Worm (Caenorhabditis elegans) whole organism, L3 larva: Measurements from ENCODE around the gene rei-1.

Experiments
- R02D3.7 ChIP-seq: fragments of 150-350 bp; optimal IDR thresholded peaks from 2 replicates; lab custom pipeline; 2014; ENCODE audit warnings: missing biosample characterization, missing genetic modification characterization
- ZK546.5 ChIP-seq: sonication (generic microtip); optimal IDR thresholded peaks from 2 replicates; lab custom pipeline; 2017; ENCODE audit warnings: missing biosample characterization, missing genetic modification characterization
- aly-2 ChIP-seq: fragments of 150-350 bp; optimal IDR thresholded peaks from 2 replicates; lab custom pipeline; 2014; ENCODE audit warnings: missing biosample characterization, missing genetic modification characterization
- ama-1 ChIP-seq: fragments of 150-350 bp; optimal IDR thresholded peaks from 2 replicates; lab custom pipeline; 2018
- ceh-28 ChIP-seq: fragments of 150-350 bp; optimal IDR thresholded peaks from 2 replicates; lab custom pipeline; 2014; ENCODE audit warnings: missing biosample characterization, missing genetic modification reagents, missing genetic modification characterization
- egl-27 ChIP-seq: sonication (generic microtip); optimal IDR thresholded peaks from 4 replicates; lab custom pipeline; 2017; ENCODE audit warnings: missing biosample characterization, missing genetic modification reagents, missing genetic modification characterization
- egl-5 ChIP-seq: fragments of 150-350 bp; optimal IDR thresholded peaks from 2 replicates; lab custom pipeline; 2017; ENCODE audit warnings: missing biosample characterization, missing genetic modification reagents, missing genetic modification characterization, inconsistent platforms
- elt-3 ChIP-seq, 3 experiments: fragments of 150-350 bp in 1 of 3; sonication (generic microtip) in 2 of 3; optimal IDR thresholded peaks; 2 replicates in 2 of 3; 4 replicates in 1 of 3; lab custom pipeline; 2014 to 2017; ENCODE audit warnings: missing biosample characterization in 3 of 3, missing genetic modification characterization in 3 of 3
- eor-1 ChIP-seq, 2 experiments: fragments of 150-350 bp; optimal IDR thresholded peaks; 2 replicates each; lab custom pipeline; 2014 to 2018; ENCODE audit warnings: missing biosample characterization in 2 of 2, missing genetic modification characterization in 2 of 2
- fkh-10 ChIP-seq: sonication (generic microtip); optimal IDR thresholded peaks from 2 replicates; lab custom pipeline; 2017; ENCODE audit warnings: missing biosample characterization, missing genetic modification reagents, missing genetic modification characterization
- fkh-2 ChIP-seq: fragments of 150-350 bp; optimal IDR thresholded peaks from 2 replicates; lab custom pipeline; 2014; ENCODE audit warnings: missing biosample characterization, missing genetic modification reagents, missing genetic modification characterization
- hmg-11 ChIP-seq: sonication (generic microtip); optimal IDR thresholded peaks from 2 replicates; lab custom pipeline; 2016; ENCODE audit warnings: missing genetic modification characterization, missing compliant biosample characterization
- jun-1 ChIP-seq: fragments of 150-350 bp; optimal IDR thresholded peaks from 2 replicates; lab custom pipeline; 2014; ENCODE audit warnings: missing biosample characterization, missing genetic modification reagents, missing genetic modification characterization
- lin-15B ChIP-seq: fragments of 150-350 bp; optimal IDR thresholded peaks from 2 replicates; lab custom pipeline; 2014; ENCODE audit warnings: missing biosample characterization, missing genetic modification characterization
- lin-39 ChIP-seq: fragments of 150-350 bp; optimal IDR thresholded peaks from 2 replicates; lab custom pipeline; 2018; ENCODE audit warnings: missing biosample characterization, missing genetic modification reagents, missing genetic modification characterization
- lsy-12 ChIP-seq: sonication (generic microtip); optimal IDR thresholded peaks from 2 replicates; lab custom pipeline; 2016; ENCODE audit warnings: mild to moderate bottlenecking, missing genetic modification characterization, missing compliant biosample characterization
- mdl-1 ChIP-seq: fragments of 150-350 bp; optimal IDR thresholded peaks from 2 replicates; lab custom pipeline; 2014; ENCODE audit warnings: missing biosample characterization, missing genetic modification characterization
- mml-1 ChIP-seq: fragments of 150-350 bp; sonication (generic microtip); optimal IDR thresholded peaks from 3 replicates; lab custom pipeline; 2014; ENCODE audit warnings: missing biosample characterization, missing genetic modification characterization
- nfya-1 ChIP-seq: sonication (generic microtip); optimal IDR thresholded peaks from 2 replicates; lab custom pipeline; 2017; ENCODE audit warnings: missing genetic modification characterization, mild to moderate bottlenecking, missing compliant biosample characterization, antibody characterized with exemption, moderate library complexity; ENCODE audit not compliant: insufficient read depth
- nhr-11 ChIP-seq: fragments of 150-350 bp; optimal IDR thresholded peaks from 2 replicates; lab custom pipeline; 2014; ENCODE audit warnings: missing biosample characterization, missing genetic modification characterization
- nhr-12 ChIP-seq: fragments of 150-350 bp; optimal IDR thresholded peaks from 2 replicates; lab custom pipeline; 2014; ENCODE audit warnings: missing biosample characterization, missing genetic modification characterization
- nhr-23 ChIP-seq: fragments of 150-350 bp; optimal IDR thresholded peaks from 2 replicates; lab custom pipeline; 2014; ENCODE audit warnings: missing biosample characterization, missing genetic modification reagents, missing genetic modification characterization
- nhr-237 ChIP-seq: fragments of 150-350 bp; optimal IDR thresholded peaks from 2 replicates; lab custom pipeline; 2014; ENCODE audit warnings: missing biosample characterization, missing genetic modification characterization
- nhr-25 ChIP-seq: sonication (generic microtip); optimal IDR thresholded peaks from 2 replicates; lab custom pipeline; 2017; ENCODE audit warnings: missing biosample characterization, missing genetic modification characterization
- nhr-28 ChIP-seq: fragments of 150-350 bp; optimal IDR thresholded peaks from 2 replicates; lab custom pipeline; 2014; ENCODE audit warnings: missing biosample characterization, missing genetic modification characterization
- nhr-43 ChIP-seq: sonication (generic microtip); optimal IDR thresholded peaks from 2 replicates; lab custom pipeline; 2016; ENCODE audit warnings: mild to moderate bottlenecking, missing genetic modification characterization, missing compliant biosample characterization; ENCODE audit not compliant: poor library complexity, severe bottlenecking
- nhr-67 ChIP-seq: fragments of 150-350 bp; optimal IDR thresholded peaks from 2 replicates; lab custom pipeline; 2014; ENCODE audit warnings: missing biosample characterization, missing genetic modification characterization
- nhr-76 ChIP-seq: fragments of 150-350 bp; sonication (generic microtip); optimal IDR thresholded peaks from 5 replicates; lab custom pipeline; 2014; ENCODE audit warnings: missing biosample characterization, missing genetic modification characterization
- nhr-77 ChIP-seq: fragments of 150-350 bp; optimal IDR thresholded peaks from 2 replicates; lab custom pipeline; 2014; ENCODE audit warnings: missing biosample characterization, missing genetic modification characterization
- pha-4 ChIP-seq: fragments of 150-350 bp; optimal IDR thresholded peaks from 2 replicates; lab custom pipeline; 2014; ENCODE audit warnings: missing biosample characterization, missing genetic modification reagents, missing genetic modification characterization
- pqm-1 ChIP-seq: fragments of 150-350 bp; optimal IDR thresholded peaks from 2 replicates; lab custom pipeline; 2017; ENCODE audit warnings: missing biosample characterization, missing genetic modification characterization, inconsistent platforms
- sea-2 ChIP-seq: fragments of 150-350 bp; sonication (generic microtip); optimal IDR thresholded peaks from 4 replicates; lab custom pipeline; 2014; ENCODE audit warnings: missing biosample characterization, missing genetic modification reagents, missing genetic modification characterization
- tbx-2 ChIP-seq: sonication (generic microtip); optimal IDR thresholded peaks from 2 replicates; lab custom pipeline; 2016; ENCODE audit warnings: mild to moderate bottlenecking, missing genetic modification characterization, missing compliant biosample characterization
- zag-1 ChIP-seq: fragments of 150-350 bp; optimal IDR thresholded peaks from 2 replicates; lab custom pipeline; 2014; ENCODE audit warnings: missing biosample characterization, missing genetic modification characterization
- ztf-4 ChIP-seq: fragments of 150-350 bp; optimal IDR thresholded peaks from 2 replicates; lab custom pipeline; 2014; ENCODE audit warnings: missing biosample characterization, missing genetic modification characterization

The rei-1 gene

DNA sequence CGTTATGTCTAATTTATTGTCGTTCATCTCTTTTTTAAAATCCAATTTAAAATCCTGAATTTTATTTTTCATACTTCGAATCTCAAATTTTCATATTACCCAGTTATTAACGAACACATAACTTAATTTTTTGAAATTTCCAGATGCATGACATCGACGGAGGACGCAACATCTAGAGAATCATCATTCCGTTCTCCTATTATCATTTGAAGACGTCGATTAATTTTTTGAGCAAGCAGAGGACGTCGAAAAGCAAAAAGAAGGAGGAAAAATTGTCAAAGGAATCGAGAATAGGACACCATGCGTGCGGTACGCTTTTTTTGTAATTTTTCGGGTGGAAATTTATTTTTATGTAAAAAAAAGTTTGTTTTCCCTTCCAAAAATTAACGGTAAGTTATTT, 17.1 kb upstream of the rei-1 start, which contains the start of gene unc-103:
Gene unc-103, plus strand, starts transcription at position 301 of the 400 bp plus-strand sequence.
- TF ChIP-seq aly-2 (tag; lab: Kevin White, UChicago): no peak
- no peak for TF ChIP-seq nhr-76 (tag; lab: Kevin White, UChicago)
- TF ChIP-seq lin-15B (tag; lab: Kevin White, UChicago): no peak
- no peak for TF ChIP-seq nhr-237 (tag; lab: Kevin White, UChicago)
- TF ChIP-seq pha-4 (tag; lab: Kevin White, UChicago): no peak
- no peak for TF ChIP-seq jun-1 (tag; lab: Kevin White, UChicago)
- no peak for TF ChIP-seq lsy-12
- TF ChIP-seq zag-1 (tag; lab: Kevin White, UChicago): no peak
- TF ChIP-seq nhr-43: no peak
- no peak for TF ChIP-seq ztf-4 (tag; lab: Kevin White, UChicago)

DNA sequence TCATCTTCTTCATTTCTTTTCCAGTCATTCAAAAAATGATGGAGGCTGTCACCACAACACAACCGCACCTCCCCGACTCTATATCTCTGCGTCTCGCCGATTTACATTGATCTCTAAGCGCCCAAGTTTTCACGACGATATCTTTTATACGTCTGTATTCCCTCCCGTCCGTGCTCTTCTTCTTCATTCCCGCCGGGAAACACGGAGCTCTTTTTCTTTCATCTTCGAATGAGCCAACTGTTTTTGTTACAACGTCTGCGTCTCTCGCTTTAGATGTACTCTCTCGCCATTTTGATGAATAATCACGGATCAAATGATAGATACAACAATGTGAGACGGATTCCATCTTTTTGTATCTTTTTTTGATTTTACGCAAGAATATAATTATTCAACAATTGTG, 15.6 kb upstream of the rei-1 start:
- TF ChIP-seq nhr-25 (tag; lab: Kevin White, UChicago) (no peak), nfya-1 (peak; percentile 9)
- TF ChIP-seq, all 47 proteins: peak for 1

ce11 chrIII:4107929-4108520, 10.0 kb upstream of the rei-1 start:
- TF ChIP-seq eor-1 (tag; optimal IDR thresholded peaks at IDR 0.05; lab: Kevin White, UChicago) (no peak), mml-1 (no peak), nfya-1 (peak; percentile 57), ZK546.5 (tag; lab: Kevin White, UChicago) (no peak), nhr-12 (tag; lab: Kevin White, UChicago) (no peak), lin-39 (tag; lab: Kevin White, UChicago) (peak; percentile 90)

DNA sequence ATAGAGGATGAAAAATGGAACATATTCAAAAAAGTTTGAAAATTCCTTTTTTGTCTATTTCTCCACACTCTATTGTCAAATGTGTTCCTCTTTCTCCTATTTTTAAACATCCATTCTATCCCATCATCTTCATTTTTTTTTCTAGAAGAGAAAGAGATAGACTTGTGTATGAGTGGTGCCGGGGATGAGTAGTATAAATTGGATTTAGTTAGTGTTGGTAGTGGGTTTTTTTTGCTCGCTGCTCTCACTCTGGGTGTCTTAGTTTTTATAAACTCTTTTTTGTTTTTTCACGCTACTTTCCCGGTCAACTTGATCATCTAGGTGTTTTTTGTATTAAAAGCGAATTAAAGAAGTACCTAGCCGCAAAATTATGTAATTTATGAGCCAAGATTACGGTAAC, 9.2 kb upstream of the rei-1 start:
- TF ChIP-seq nhr-11 (no peak), nhr-67 (no peak), ceh-28 (tag; lab: Kevin White, UChicago) (no peak), nhr-43 (no peak), ZK546.5 (tag; lab: Kevin White, UChicago) (no peak), egl-5 (tag; lab: Kevin White, UChicago) (no peak), mdl-1 (tag; lab: Kevin White, UChicago) (no peak), ama-1 (lab: Kevin White, UChicago) (no peak), nhr-25 (tag; lab: Kevin White, UChicago) (no peak)
- TF ChIP-seq, all 47 proteins: peak for 0

- TF ChIP-seq nhr-23 (tag; lab: Kevin White, UChicago) (no peak), tbx-2 (tag; lab: Kevin White, UChicago) (no peak), egl-27 (no peak), elt-3 (tag; optimal IDR thresholded peaks at IDR 0.05; lab: Kevin White, UChicago) (no peak), nhr-237 (tag; lab: Kevin White, UChicago) (no peak), nhr-43 (no peak), mml-1 (no peak), nhr-77 (tag; lab: Kevin White, UChicago) (no peak), pqm-1 (tag; lab: Kevin White, UChicago) (no peak), zag-1 (tag; lab: Kevin White, UChicago) (no peak), ceh-28 (tag; lab: Kevin White, UChicago) (no peak), nfya-1 (no peak), nhr-76 (tag; lab: Kevin White, UChicago) (no peak), R02D3.7 (tag; lab: Kevin White, UChicago) (no peak)
Observed at ce11 chrIII:4106611-4107010, 8.6 kb upstream of the rei-1 start.

DNA sequence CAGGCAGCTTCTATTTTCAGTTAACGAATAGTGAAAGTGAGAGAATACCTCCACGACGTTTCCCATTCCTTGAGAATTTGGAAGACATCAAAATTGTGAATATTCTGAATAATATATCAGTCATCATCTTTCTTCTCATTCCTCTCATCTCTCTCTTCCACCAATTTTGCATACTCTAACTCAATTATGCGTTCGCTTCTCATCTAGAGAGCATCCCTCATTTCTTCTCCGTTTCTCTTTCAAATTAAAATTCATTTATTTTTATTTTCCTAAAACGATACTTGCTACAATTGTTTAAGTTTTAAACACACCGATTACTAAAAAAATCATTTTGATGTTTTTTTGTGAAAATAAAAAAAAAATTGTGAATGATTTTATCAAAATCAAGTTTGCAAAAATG, 5.2 kb upstream of the rei-1 start:
- TF ChIP-seq aly-2 (tag; lab: Kevin White, UChicago) (no peak), lin-15B (tag; lab: Kevin White, UChicago) (no peak), fkh-10 (GFP tag; lab: Kevin White, UChicago) (no peak), R02D3.7 (tag; lab: Kevin White, UChicago) (no peak), eor-1 (tag; optimal IDR thresholded peaks at IDR 0.05; lab: Kevin White, UChicago) (no peak), sea-2 (GFP tag; lab: Kevin White, UChicago) (no peak), nhr-25 (tag; lab: Kevin White, UChicago) (no peak), ztf-4 (tag; lab: Kevin White, UChicago) (no peak), egl-27 (no peak), fkh-2 (tag; lab: Kevin White, UChicago) (no peak), nhr-28 (no peak), nhr-67 (no peak), hmg-11 (tag; lab: Kevin White, UChicago) (no peak)
